Fruit fly (Drosophila melanogaster) whole organism, wandering third instar larva: ENCODE measurements around the gene pico.
A peak's percentile ranks its signal among the peaks of the same experiment; 100 is the strongest.

Experiments used
- Hr78 ChIP-seq: fragments of >200 bp; optimal IDR thresholded peaks from 2 replicates; lab custom pipeline; 2017; ENCODE audit warnings: missing biosample characterization, missing genetic modification characterization
- br ChIP-seq: fragments of 200-800 bp; sonication (Bioruptor generic); optimal IDR thresholded peaks from 2 replicates; lab custom pipeline; 2016; ENCODE audit warnings: missing biosample characterization, missing genetic modification characterization
- brk ChIP-seq: fragments of 200-800 bp; sonication (Bioruptor generic); optimal IDR thresholded peaks from 2 replicates; lab custom pipeline; 2016; ENCODE audit warnings: missing biosample characterization, mild to moderate bottlenecking, missing genetic modification characterization
- lola ChIP-seq: fragments of >200 bp; optimal IDR thresholded peaks from 2 replicates; lab custom pipeline; 2017; ENCODE audit warnings: missing biosample characterization, missing genetic modification characterization
- sv ChIP-seq: fragments of 200-800 bp; sonication (Bioruptor generic); optimal IDR thresholded peaks from 3 replicates; lab custom pipeline; 2016; ENCODE audit warnings: missing biosample characterization, missing genetic modification characterization

DNA sequence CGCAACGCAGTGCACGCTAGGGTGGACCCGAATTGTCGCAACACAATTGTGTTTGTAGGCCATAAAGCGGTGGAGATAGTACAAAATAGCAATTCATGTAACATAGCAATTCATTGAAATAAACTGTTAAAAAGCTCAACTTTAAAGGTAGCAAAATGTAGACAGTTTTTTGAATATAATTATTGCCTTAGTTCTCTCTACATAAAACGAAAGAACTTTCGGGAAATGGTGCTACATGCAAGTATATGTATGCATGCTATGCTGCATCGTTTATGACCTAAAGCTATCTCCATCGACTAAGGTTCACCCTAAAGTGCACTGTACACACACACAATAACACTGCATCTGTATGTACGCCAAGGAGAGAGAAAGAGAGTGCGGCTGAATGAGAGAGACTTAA lies 23.2 kb upstream of the pico start:
- TF ChIP-seq brk (GFP tag; lab: Kevin White, UChicago) (no peak), lola (no peak), Hr78 (no peak), br (GFP tag; lab: Kevin White, UChicago) (peak; percentile 73), sv (no peak)
